Fruit fly (Drosophila melanogaster) whole organism, embryonic: ENCODE data around the gene Or22c.

Experiments
- Abd-B ChIP-seq: fragments of 200-800 bp; sonication (Bioruptor generic); optimal IDR thresholded peaks from 2 replicates; lab custom pipeline; 2018; ENCODE audit warnings: missing biosample characterization, mild to moderate bottlenecking, missing genetic modification characterization, moderate library complexity
- Atf-2 ChIP-seq: fragments of 200-800 bp; sonication (Bioruptor generic); optimal IDR thresholded peaks from 2 replicates; lab custom pipeline; 2016; ENCODE audit warnings: missing biosample characterization, missing genetic modification characterization
- Awh ChIP-seq: fragments of 200-800 bp; sonication (Bioruptor generic); IDR thresholded peaks from 2 replicates; pipeline ENCODE4, ENCODE4 v1.3.6; 2022; ENCODE audit warnings: missing biosample characterization, missing genetic modification characterization
- CG11723 ChIP-seq: fragments of 200-800 bp; sonication (Bioruptor generic); optimal IDR thresholded peaks from 2 replicates; lab custom pipeline; 2017; ENCODE audit warnings: missing biosample characterization, mild to moderate bottlenecking, missing genetic modification characterization
- CG12391 ChIP-seq: fragments of 200-800 bp; sonication (Bioruptor generic); optimal IDR thresholded peaks from 3 replicates; lab custom pipeline; 2018; ENCODE audit warnings: missing biosample characterization, mild to moderate bottlenecking, missing genetic modification characterization, moderate library complexity
- CG12659 ChIP-seq: fragments of 200-800 bp; sonication (Bioruptor generic); optimal IDR thresholded peaks from 3 replicates; lab custom pipeline; 2017; ENCODE audit warnings: mild to moderate bottlenecking, missing biosample characterization, missing genetic modification reagents, missing genetic modification characterization
- CG14667 ChIP-seq: fragments of 200-800 bp; sonication (Bioruptor generic); IDR thresholded peaks from 2 replicates; pipeline ENCODE4 v1.3.6; 2022; ENCODE audit warnings: missing biosample characterization, missing genetic modification characterization
- CG14710 ChIP-seq: fragments of 200-800 bp; sonication (Bioruptor generic); optimal IDR thresholded peaks from 3 replicates; lab custom pipeline; 2019; ENCODE audit warnings: missing biosample characterization, mild to moderate bottlenecking, missing genetic modification characterization, moderate library complexity
- CG14860 ChIP-seq: fragments of 200-800 bp; sonication (Bioruptor generic); IDR thresholded peaks from 3 replicates; pipeline ENCODE4 v1.3.6; 2022; ENCODE audit warnings: missing biosample characterization, missing genetic modification characterization; ENCODE audit not compliant: partially characterized antibody
- CG1603 ChIP-seq: fragments of 200-800 bp; sonication (Bioruptor generic); optimal IDR thresholded peaks from 2 replicates; lab custom pipeline; 2019; ENCODE audit warnings: missing biosample characterization, mild to moderate bottlenecking, missing genetic modification characterization, moderate library complexity
- CG16813 ChIP-seq: fragments of 200-800 bp; sonication (Bioruptor generic); IDR thresholded peaks from 3 replicates; pipeline ENCODE4 v1.3.6; 2022; ENCODE audit warnings: missing biosample characterization, missing genetic modification characterization; ENCODE audit not compliant: partially characterized antibody
- CG18262 ChIP-seq: fragments of 200-800 bp; optimal IDR thresholded peaks from 3 replicates; lab custom pipeline; 2019; ENCODE audit warnings: missing biosample characterization, mild to moderate bottlenecking, missing genetic modification characterization, moderate library complexity
- CG2116 ChIP-seq: fragments of 200-800 bp; sonication (Bioruptor generic); optimal IDR thresholded peaks from 3 replicates; lab custom pipeline; 2018; ENCODE audit warnings: missing biosample characterization, mild to moderate bottlenecking, missing genetic modification characterization
- CG2129 ChIP-seq: fragments of 200-800 bp; sonication (Bioruptor generic); IDR thresholded peaks from 2 replicates; pipeline ENCODE4 v1.3.6; 2022; ENCODE audit warnings: missing biosample characterization, missing genetic modification characterization; ENCODE audit not compliant: partially characterized antibody
- CG31441 ChIP-seq: fragments of 200-800 bp; sonication (Bioruptor generic); IDR thresholded peaks from 2 replicates; pipeline ENCODE4 v1.3.6; 2022; ENCODE audit warnings: missing biosample characterization, missing genetic modification characterization
- CG42726 ChIP-seq: fragments of 200-800 bp; sonication (Bioruptor generic); IDR thresholded peaks from 2 replicates; pipeline ENCODE4 v1.3.6; 2022; ENCODE audit warnings: missing biosample characterization, missing genetic modification characterization; ENCODE audit not compliant: partially characterized antibody
- CG4854 ChIP-seq: fragments of 200-800 bp; sonication (Bioruptor generic); optimal IDR thresholded peaks from 2 replicates; lab custom pipeline; 2016; ENCODE audit warnings: missing biosample characterization, missing genetic modification characterization, inconsistent platforms
- CG8924 ChIP-seq: fragments of 200-800 bp; optimal IDR thresholded peaks from 3 replicates; lab custom pipeline; 2019; ENCODE audit warnings: missing biosample characterization, mild to moderate bottlenecking, missing genetic modification characterization, moderate library complexity
- CG8944 ChIP-seq: fragments of 200-800 bp; sonication (Bioruptor generic); optimal IDR thresholded peaks from 3 replicates; lab custom pipeline; 2016; ENCODE audit warnings: missing biosample characterization, missing genetic modification characterization
- CG9797 ChIP-seq: fragments of 200-800 bp; sonication (Bioruptor generic); optimal IDR thresholded peaks from 3 replicates; lab custom pipeline; 2018; ENCODE audit warnings: missing biosample characterization, mild to moderate bottlenecking, missing genetic modification characterization
- CTCF ChIP-seq: fragments of 200-800 bp; sonication (Bioruptor generic); optimal IDR thresholded peaks from 2 replicates; lab custom pipeline; 2017; ENCODE audit warnings: missing biosample characterization, mild to moderate bottlenecking, missing genetic modification characterization, moderate library complexity
- D19A ChIP-seq: fragments of 200-800 bp; optimal IDR thresholded peaks from 3 replicates; lab custom pipeline; 2019; ENCODE audit warnings: missing biosample characterization, mild to moderate bottlenecking, missing genetic modification characterization, moderate library complexity
- Myb ChIP-seq: fragments of 200-800 bp; sonication (Bioruptor generic); optimal IDR thresholded peaks from 2 replicates; lab custom pipeline; 2016; ENCODE audit warnings: missing biosample characterization, missing genetic modification characterization
- Opbp ChIP-seq: fragments of 200-800 bp; sonication (Bioruptor generic); IDR thresholded peaks from 3 replicates; pipeline ENCODE4 v1.3.6; 2022; ENCODE audit warnings: missing biosample characterization, missing genetic modification characterization; ENCODE audit not compliant: partially characterized antibody
- PHDP ChIP-seq: fragments of 200-800 bp; sonication (Bioruptor generic); optimal IDR thresholded peaks from 3 replicates; lab custom pipeline; 2018; ENCODE audit warnings: missing biosample characterization, mild to moderate bottlenecking, missing genetic modification characterization, moderate library complexity
- Poxn ChIP-seq: fragments of 200-800 bp; sonication (Bioruptor generic); IDR thresholded peaks from 2 replicates; pipeline ENCODE4 v1.3.6; 2022; ENCODE audit warnings: missing biosample characterization, missing genetic modification characterization
- Scr ChIP-seq: fragments of 200-800 bp; sonication (Bioruptor generic); IDR thresholded peaks from 2 replicates; pipeline ENCODE4 v1.3.6; 2022; ENCODE audit warnings: missing biosample characterization, missing genetic modification characterization; ENCODE audit not compliant: partially characterized antibody
- Sox100B ChIP-seq: fragments of 200-800 bp; sonication (Bioruptor generic); optimal IDR thresholded peaks from 3 replicates; lab custom pipeline; 2018; ENCODE audit warnings: missing biosample characterization, mild to moderate bottlenecking, missing genetic modification characterization
- abd-A ChIP-seq: fragments of 200-800 bp; sonication (Bioruptor generic); optimal IDR thresholded peaks from 3 replicates; lab custom pipeline; 2019; ENCODE audit warnings: missing biosample characterization, mild to moderate bottlenecking, missing genetic modification characterization, moderate library complexity
- amos ChIP-seq: fragments of 200-800 bp; sonication (Bioruptor generic); IDR thresholded peaks from 2 replicates; pipeline ENCODE4 v1.3.6; 2022; ENCODE audit warnings: missing biosample characterization, missing genetic modification characterization; ENCODE audit not compliant: partially characterized antibody
- ato ChIP-seq: fragments of 200-800 bp; sonication (Bioruptor generic); IDR thresholded peaks from 2 replicates; pipeline ENCODE4 v1.3.6; 2022; ENCODE audit warnings: missing biosample characterization, missing genetic modification characterization; ENCODE audit not compliant: partially characterized antibody
- bbx ChIP-seq: fragments of 200-800 bp; sonication (Bioruptor generic); IDR thresholded peaks from 2 replicates; pipeline ENCODE4 v1.3.6; 2022; ENCODE audit warnings: missing biosample characterization, missing genetic modification characterization; ENCODE audit not compliant: partially characterized antibody
- crp ChIP-seq, 2 experiments: fragments of 200-800 bp; sonication (Bioruptor generic); optimal IDR thresholded peaks; 2 replicates in 1 of 2; 3 replicates in 1 of 2; lab custom pipeline; 2017; ENCODE audit warnings: missing biosample characterization in 2 of 2, missing genetic modification characterization in 2 of 2, mild to moderate bottlenecking in 1 of 2, moderate library complexity in 1 of 2
- h ChIP-seq: fragments of >200 bp; optimal IDR thresholded peaks from 2 replicates; lab custom pipeline; 2017
- hkb ChIP-seq, 2 experiments: fragments of 200-800 bp in 1 of 2; fragments of >200 bp in 1 of 2; sonication (Bioruptor generic) in 1 of 2; IDR thresholded peaks in 1 of 2; optimal IDR thresholded peaks in 1 of 2; 2 replicates each; pipeline versions ENCODE4 v1.3.6 to Lab custom; 2017 to 2022; ENCODE audit warnings: missing biosample characterization in 1 of 2, missing genetic modification characterization in 1 of 2
- hth ChIP-seq: fragments of >200 bp; optimal IDR thresholded peaks from 2 replicates; lab custom pipeline; 2017; ENCODE audit warnings: inconsistent platforms
- mld ChIP-seq: fragments of 200-800 bp; sonication (Bioruptor generic); IDR thresholded peaks from 3 replicates; pipeline ENCODE4 v1.3.6; 2022; ENCODE audit warnings: missing biosample characterization, missing genetic modification characterization; ENCODE audit not compliant: partially characterized antibody
- peb ChIP-seq: fragments of 200-800 bp; sonication (Bioruptor generic); IDR thresholded peaks from 2 replicates; pipeline ENCODE4 v1.3.6; 2022; ENCODE audit warnings: missing biosample characterization, missing genetic modification characterization
- phol ChIP-seq: fragments of 200-800 bp; sonication (Bioruptor generic); optimal IDR thresholded peaks from 3 replicates; lab custom pipeline; 2018; ENCODE audit warnings: missing biosample characterization, mild to moderate bottlenecking, missing genetic modification characterization, moderate library complexity
- sug ChIP-seq: fragments of 200-800 bp; optimal IDR thresholded peaks from 2 replicates; lab custom pipeline; 2019; ENCODE audit warnings: missing biosample characterization, mild to moderate bottlenecking, missing genetic modification characterization, moderate library complexity
- tna ChIP-seq: fragments of 200-800 bp; sonication (Bioruptor generic); IDR thresholded peaks from 2 replicates; pipeline ENCODE4 v1.3.6; 2022; ENCODE audit warnings: missing biosample characterization, missing genetic modification characterization; ENCODE audit not compliant: partially characterized antibody
- unc-4 ChIP-seq: fragments of 200-800 bp; sonication (Bioruptor generic); IDR thresholded peaks from 2 replicates; pipeline ENCODE4 v1.3.6; 2022; ENCODE audit warnings: missing biosample characterization, missing genetic modification characterization; ENCODE audit not compliant: partially characterized antibody
- wek ChIP-seq: fragments of 200-800 bp; sonication (Bioruptor generic); optimal IDR thresholded peaks from 3 replicates; lab custom pipeline; 2018; ENCODE audit warnings: missing biosample characterization, mild to moderate bottlenecking, missing genetic modification characterization, moderate library complexity
- zen ChIP-seq: fragments of 200-800 bp; sonication (Bioruptor generic); optimal IDR thresholded peaks from 3 replicates; lab custom pipeline; 2018; ENCODE audit warnings: missing biosample characterization, mild to moderate bottlenecking, missing genetic modification characterization, moderate library complexity

The Or22c gene

DNA sequence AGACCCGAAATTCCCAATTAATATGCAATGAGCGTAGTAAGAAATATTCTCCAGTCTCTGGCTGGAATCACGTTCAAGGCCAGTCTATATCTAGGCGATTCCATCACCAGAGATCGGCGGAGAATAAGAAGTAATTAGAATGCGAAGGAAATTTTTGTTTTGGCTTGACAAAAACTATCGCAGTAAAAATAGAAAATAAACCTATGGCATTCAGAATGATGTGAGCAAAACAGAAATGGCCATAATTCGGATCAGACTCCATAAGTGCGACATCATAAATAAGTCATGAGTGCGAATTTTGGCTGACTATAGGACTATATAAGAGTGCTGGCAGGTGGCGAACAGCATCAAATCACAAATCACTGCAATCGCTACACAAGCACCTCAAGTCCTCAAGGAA is 46.3 kb upstream of the Or22c start, which contains the start of gene Nplp4:
Nplp4 (plus strand) TSS at position 301 of the 400 bp plus-strand sequence.
- TF ChIP-seq CG18262 (tag; lab: Kevin White, UChicago) (no peak), CG14667 (GFP tag; lab: Robert Waterston, UW) (no peak)

DNA sequence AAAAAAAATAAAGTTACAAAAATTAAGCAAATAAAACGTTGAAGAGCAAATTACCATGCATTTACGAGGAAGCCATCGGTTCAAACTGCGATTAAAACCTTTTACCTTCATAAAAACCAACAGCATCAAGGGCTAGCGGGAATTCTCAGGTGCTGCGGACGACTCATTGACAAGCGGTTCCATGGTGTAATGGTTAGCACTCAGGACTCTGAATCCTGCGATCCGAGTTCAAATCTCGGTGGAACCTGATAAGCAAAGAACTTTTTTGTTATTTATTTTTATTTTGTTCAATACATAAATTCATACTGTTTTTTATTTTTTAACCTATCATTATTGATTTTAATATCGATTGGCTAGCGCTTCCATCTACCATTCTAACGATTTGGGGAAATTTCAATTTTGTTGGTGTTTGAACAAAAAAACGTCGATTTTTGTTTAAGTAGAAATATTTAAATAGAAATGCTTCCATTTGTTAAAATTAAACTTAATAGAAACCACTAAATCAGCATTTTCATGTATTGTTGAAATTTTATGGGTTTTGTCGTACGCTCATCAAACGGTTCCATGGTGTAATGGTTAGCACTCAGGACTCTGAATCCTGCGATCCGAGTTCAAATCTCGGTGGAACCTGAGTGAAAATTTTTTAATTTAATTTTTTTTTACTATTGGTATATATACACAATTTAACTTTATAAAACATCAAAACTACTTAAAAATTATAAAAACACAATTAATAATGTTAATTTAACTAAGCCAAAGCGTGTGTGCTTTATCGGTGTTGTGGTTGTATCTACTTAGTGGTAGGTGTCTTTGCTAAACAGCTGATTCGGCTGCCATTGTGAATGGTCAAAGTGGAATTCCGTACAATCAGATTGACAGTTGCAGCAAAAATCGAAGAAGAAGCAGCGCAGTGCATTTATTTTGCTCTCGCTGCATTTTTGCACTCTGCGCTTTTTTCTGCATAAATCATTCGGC is 45.1 kb upstream of the Or22c start, which contains the start of gene CG4238:
CG4238 (plus strand) TSS at position 880 of the 975 bp plus-strand sequence.
- no peak for TF ChIP-seq PHDP (tag; lab: Kevin White, UChicago)
- TF ChIP-seq crp (GFP tag; optimal IDR thresholded peaks at IDR 0.05; lab: Kevin White, UChicago): peak; percentile 99 to 100
- TF ChIP-seq Sox100B (GFP tag; lab: Kevin White, UChicago): no peak
- TF ChIP-seq CG31441 (GFP tag; lab: Robert Waterston, UW): 0 out of 2 replicates have a peak, but pooled peaks have one; percentile 28
- no peak for TF ChIP-seq hth
- no peak for TF ChIP-seq Awh (GFP tag; lab: Robert Waterston, UW)
- peak; percentile 39; the same call in 1 of the 2 replicates for TF ChIP-seq unc-4 (GFP tag; lab: Robert Waterston, UW)
- TF ChIP-seq CG42726 (GFP tag; lab: Robert Waterston, UW): peak; percentile 88
- TF ChIP-seq CG16813 (GFP tag; lab: Robert Waterston, UW): peak; percentile 84
- TF ChIP-seq sug: peak; percentile 22
- peak; percentile 9 for TF ChIP-seq CG2116 (GFP tag; lab: Kevin White, UChicago)
- TF ChIP-seq CG14860 (GFP tag; lab: Robert Waterston, UW): peak; percentile 59
- TF ChIP-seq Atf-2 (GFP tag; lab: Kevin White, UChicago): no peak
- no peak for TF ChIP-seq h (lab: Kevin White, UChicago)
- peak; percentile 56 for TF ChIP-seq tna
- no peak for TF ChIP-seq CG2129
- no peak for TF ChIP-seq hkb (optimal IDR thresholded peaks at IDR 0.05; lab: Kevin White, UChicago)
- TF ChIP-seq hkb (GFP tag; IDR thresholded peaks at IDR 0.05; lab: Robert Waterston, UW): no peak
- TF ChIP-seq CG12659 (GFP tag; lab: Kevin White, UChicago): peak; percentile 30
- TF ChIP-seq CG8924 (tag; lab: Kevin White, UChicago): peak; percentile 16
- no peak for TF ChIP-seq Poxn (GFP tag; lab: Robert Waterston, UW)
- TF ChIP-seq CTCF (GFP tag; lab: Kevin White, UChicago): peak; percentile 49
- TF ChIP-seq Opbp (GFP tag; lab: Robert Waterston, UW): peak; percentile 79
- TF ChIP-seq CG8944 (GFP tag; lab: Kevin White, UChicago): no peak
- TF ChIP-seq zen (tag; lab: Kevin White, UChicago): peak; percentile 55
- peak; percentile 1 for TF ChIP-seq Abd-B (GFP tag; lab: Kevin White, UChicago)
- TF ChIP-seq wek (GFP tag; lab: Kevin White, UChicago): no peak
- peak; percentile 68 for TF ChIP-seq Scr (GFP tag; lab: Robert Waterston, UW)
- peak; percentile 49 for TF ChIP-seq CG1603 (tag; lab: Kevin White, UChicago)
- no peak for TF ChIP-seq D19A (tag; lab: Kevin White, UChicago)
- peak; percentile 89 for TF ChIP-seq mld (GFP tag; lab: Robert Waterston, UW)
- peak; percentile 69 for TF ChIP-seq bbx
- TF ChIP-seq peb: no peak
- peak; percentile 24 for TF ChIP-seq Myb
- TF ChIP-seq abd-A: peak; percentile 30
- TF ChIP-seq phol: peak; percentile 76
- peak; percentile 54 for TF ChIP-seq CG12391
- TF ChIP-seq CG4854: no peak
- no peak for TF ChIP-seq CG11723 (GFP tag; lab: Kevin White, UChicago)
- peak; percentile 58; the same call in 1 of the 2 replicates for TF ChIP-seq ato
- no peak for TF ChIP-seq CG9797 (GFP tag; lab: Kevin White, UChicago)
- TF ChIP-seq CG14710 (tag; lab: Kevin White, UChicago): peak; percentile 31
- TF ChIP-seq amos (GFP tag; lab: Robert Waterston, UW): peak; percentile 71
